Fruit fly (Drosophila melanogaster) Kc167 (cell line): ENCODE results near the gene CG18420.

Experiments used
- Sin3A ChIP-seq: fragments of >200 bp; optimal IDR thresholded peaks from 2 replicates; lab custom pipeline; 2018; ENCODE audit warnings: missing external identifiers
- h ChIP-seq: fragments of >200 bp; optimal IDR thresholded peaks from 3 replicates; lab custom pipeline; 2018; ENCODE audit warnings: missing external identifiers
- insv ChIP-seq: fragments of >200 bp; optimal IDR thresholded peaks from 3 replicates; lab custom pipeline; 2018; ENCODE audit warnings: missing external identifiers
- psq ChIP-seq: fragments of >200 bp; optimal IDR thresholded peaks from 2 replicates; lab custom pipeline; 2017; ENCODE audit warnings: missing external identifiers
- ttk ChIP-seq: sonication (Bioruptor generic); optimal IDR thresholded peaks from 2 replicates; lab custom pipeline; 2017; ENCODE audit warnings: missing external identifiers

- TF ChIP-seq Sin3A (lab: Kevin White, UChicago), result no peak
- TF ChIP-seq psq, result no peak
- no peak for TF ChIP-seq h (lab: Kevin White, UChicago)
- no peak for TF ChIP-seq insv (lab: Kevin White, UChicago)
- TF ChIP-seq ttk, result no peak
Measured at dm6 chr2L:14842058-14842457, 45.6 kb upstream of the CG18420 start, which contains the start of gene CG42682.
